Worm (Caenorhabditis elegans) whole organism, L4 larva: ENCODE results near the gene arrd-24.

Source experiments
- T20F7.1 ChIP-seq: fragments of 200-800 bp; sonication (Bioruptor generic); optimal IDR thresholded peaks from 2 replicates; lab custom pipeline; 2018; ENCODE audit warnings: mild to moderate bottlenecking, missing genetic modification characterization, missing compliant biosample characterization
- ZK546.5 ChIP-seq, 2 experiments: sonication (generic microtip); optimal IDR thresholded peaks; 2 replicates each; lab custom pipeline; 2017; ENCODE audit warnings: missing biosample characterization in 2 of 2, missing genetic modification characterization in 2 of 2
- ama-1 ChIP-seq: fragments of 150-350 bp; optimal IDR thresholded peaks from 2 replicates; lab custom pipeline; 2014; ENCODE audit warnings: inconsistent platforms, mixed read lengths
- ceh-82 ChIP-seq: sonication (generic microtip); optimal IDR thresholded peaks from 2 replicates; lab custom pipeline; 2017; ENCODE audit warnings: missing biosample characterization, missing genetic modification characterization
- daf-19 ChIP-seq: fragments of 200-800 bp; sonication (Bioruptor generic); conservative IDR thresholded peaks from 2 replicates; pipeline ENCODE4 v1.3.6; 2022; ENCODE audit warnings: missing genetic modification characterization, missing compliant biosample characterization
- fos-1 ChIP-seq: fragments of 150-350 bp; optimal IDR thresholded peaks from 2 replicates; lab custom pipeline; 2014; ENCODE audit warnings: missing biosample characterization, missing genetic modification characterization
- hlh-30 ChIP-seq: sonication (generic microtip); optimal IDR thresholded peaks from 2 replicates; lab custom pipeline; 2017; ENCODE audit warnings: antibody characterized with exemption, mild to moderate bottlenecking, missing genetic modification characterization, missing compliant biosample characterization; ENCODE audit not compliant: insufficient read depth
- jun-1 ChIP-seq: fragments of 150-350 bp; optimal IDR thresholded peaks from 2 replicates; lab custom pipeline; 2014; ENCODE audit warnings: missing biosample characterization, missing genetic modification reagents, missing genetic modification characterization
- lin-13 ChIP-seq: fragments of 150-350 bp; optimal IDR thresholded peaks from 2 replicates; lab custom pipeline; 2014; ENCODE audit warnings: missing biosample characterization, missing genetic modification reagents, missing genetic modification characterization
- lsy-2 ChIP-seq, 2 experiments: fragments of 150-350 bp in 1 of 2; sonication (generic microtip) in 1 of 2; optimal IDR thresholded peaks; 2 replicates each; lab custom pipeline; 2014 to 2017; ENCODE audit warnings: missing biosample characterization in 2 of 2, missing genetic modification characterization in 2 of 2
- snpc-4 ChIP-seq: fragments of 150-350 bp; optimal IDR thresholded peaks from 2 replicates; lab custom pipeline; 2014; ENCODE audit warnings: missing biosample characterization, missing genetic modification characterization
- tra-1 ChIP-seq: fragments of 200-800 bp; sonication (Bioruptor generic); IDR thresholded peaks from 2 replicates; pipeline ENCODE4 v1.3.6; 2022; ENCODE audit warnings: missing genetic modification reagents, missing genetic modification characterization, missing compliant biosample characterization
- unc-130 ChIP-seq: sonication (generic microtip); optimal IDR thresholded peaks from 2 replicates; lab custom pipeline; 2016; ENCODE audit warnings: missing genetic modification reagents, missing genetic modification characterization, missing compliant biosample characterization
- unc-62 ChIP-seq, 3 experiments: fragments of 150-350 bp in 1 of 3; sonication (generic microtip); optimal IDR thresholded peaks in 2 of 3; peaks in 1 of 3; 1 replicate in 1 of 3; 2 replicates in 2 of 3; lab custom pipeline; 2014 to 2017; ENCODE audit warnings: missing biosample characterization in 3 of 3, missing genetic modification characterization in 3 of 3, missing genetic modification reagents in 3 of 3, missing genotype in 1 of 3

- TF ChIP-seq lin-13 (GFP tag; lab: Kevin White, UChicago), result no peak
- peak in 1 of 2 experiments; percentile 46 for TF ChIP-seq unc-62 (GFP tag; optimal IDR thresholded peaks at IDR 0.05 in 1 of 2; lab: Kevin White, UChicago)
- no peak for TF ChIP-seq unc-62 (tag; optimal IDR thresholded peaks at IDR 0.05; lab: Kevin White, UChicago)
- no peak for TF ChIP-seq tra-1 (GFP tag; lab: Robert Waterston, UW)
- no peak for TF ChIP-seq ama-1
- TF ChIP-seq unc-130, result no peak
- TF ChIP-seq hlh-30, result no peak
- TF ChIP-seq snpc-4 (tag; lab: Kevin White, UChicago), result no peak
- TF ChIP-seq ZK546.5 (tag; optimal IDR thresholded peaks at IDR 0.05; lab: Kevin White, UChicago), result no peak
- no peak for TF ChIP-seq lsy-2 (tag; optimal IDR thresholded peaks at IDR 0.05; lab: Kevin White, UChicago)
- TF ChIP-seq ceh-82 (tag; lab: Kevin White, UChicago), result no peak
- no peak for TF ChIP-seq jun-1
- TF ChIP-seq fos-1 (tag; lab: Kevin White, UChicago), result no peak
- no peak for TF ChIP-seq daf-19 (GFP tag; lab: Robert Waterston, UW)
- TF ChIP-seq T20F7.1 (GFP tag; lab: Kevin White, UChicago), result no peak
These were observed 21.9 kb downstream of the arrd-24 start for ce11 chrX:13958451-13958850.
